Worm (Caenorhabditis elegans) whole organism, mixed stage, embryonic: ENCODE measurements around the gene otpl-8.

ENCODE experiments used
- bed-3 ChIP-seq: fragments of 200-800 bp; sonication (Bioruptor generic); optimal IDR thresholded peaks from 3 replicates; lab custom pipeline; 2018; ENCODE audit warnings: mild to moderate bottlenecking, missing genetic modification characterization, moderate library complexity, missing compliant biosample characterization
- blmp-1 ChIP-seq: fragments of 150-350 bp; optimal IDR thresholded peaks from 2 replicates; lab custom pipeline; 2014; ENCODE audit warnings: missing biosample characterization, missing genetic modification characterization
- ceh-39 ChIP-seq: fragments of 150-350 bp; optimal IDR thresholded peaks from 2 replicates; lab custom pipeline; 2014; ENCODE audit warnings: missing biosample characterization, missing genetic modification characterization
- ces-1 ChIP-seq: fragments of 150-350 bp; optimal IDR thresholded peaks from 2 replicates; lab custom pipeline; 2014; ENCODE audit warnings: missing biosample characterization, missing genetic modification reagents, missing genetic modification characterization
- cnd-1 ChIP-seq: fragments of 200-800 bp; sonication (Bioruptor generic); optimal IDR thresholded peaks from 2 replicates; lab custom pipeline; 2018; ENCODE audit warnings: mild to moderate bottlenecking, missing genetic modification characterization, missing compliant biosample characterization
- drap-1 ChIP-seq: fragments of 200-800 bp; sonication (Bioruptor generic); optimal IDR thresholded peaks from 3 replicates; lab custom pipeline; 2018; ENCODE audit warnings: mild to moderate bottlenecking, missing genetic modification characterization, missing compliant biosample characterization
- elt-3 ChIP-seq: fragments of 150-350 bp; optimal IDR thresholded peaks from 2 replicates; lab custom pipeline; 2014; ENCODE audit warnings: missing biosample characterization, missing genetic modification characterization
- lin-32 ChIP-seq: fragments of 200-800 bp; sonication (Bioruptor generic); optimal IDR thresholded peaks from 2 replicates; lab custom pipeline; 2018; ENCODE audit warnings: mild to moderate bottlenecking, missing genetic modification characterization, missing compliant biosample characterization
- lsy-2 ChIP-seq: fragments of 150-350 bp; optimal IDR thresholded peaks from 2 replicates; lab custom pipeline; 2014; ENCODE audit warnings: missing biosample characterization, missing genetic modification characterization
- mab-5 ChIP-seq: fragments of 150-350 bp; optimal IDR thresholded peaks from 2 replicates; lab custom pipeline; 2014; ENCODE audit warnings: missing biosample characterization, missing genetic modification characterization
- mep-1 ChIP-seq: fragments of 150-350 bp; optimal IDR thresholded peaks from 2 replicates; lab custom pipeline; 2017; ENCODE audit warnings: missing biosample characterization, missing genetic modification reagents, missing genetic modification characterization, inconsistent platforms
- nhr-2 ChIP-seq: fragments of 150-350 bp; optimal IDR thresholded peaks from 2 replicates; lab custom pipeline; 2014; ENCODE audit warnings: missing biosample characterization, missing genetic modification characterization
- snpc-4 ChIP-seq: fragments of 150-350 bp; optimal IDR thresholded peaks from 2 replicates; lab custom pipeline; 2014; ENCODE audit warnings: missing biosample characterization, missing genetic modification characterization
- sptf-1 ChIP-seq: sonication (generic microtip); optimal IDR thresholded peaks from 2 replicates; lab custom pipeline; 2017; ENCODE audit warnings: mild to moderate bottlenecking, missing genetic modification characterization, moderate library complexity, missing compliant biosample characterization
- unc-120 ChIP-seq: sonication (generic microtip); optimal IDR thresholded peaks from 2 replicates; lab custom pipeline; 2017; ENCODE audit warnings: missing genetic modification characterization, missing compliant biosample characterization; ENCODE audit not compliant: poor library complexity, severe bottlenecking
- unc-39 ChIP-seq: fragments of 150-350 bp; optimal IDR thresholded peaks from 2 replicates; lab custom pipeline; 2014; ENCODE audit warnings: missing biosample characterization, missing genetic modification characterization
- unc-62 ChIP-seq: fragments of 150-350 bp; optimal IDR thresholded peaks from 2 replicates; lab custom pipeline; 2014; ENCODE audit warnings: missing biosample characterization, missing genetic modification reagents, missing genetic modification characterization
- zip-8 ChIP-seq: fragments of 150-350 bp; optimal IDR thresholded peaks from 2 replicates; lab custom pipeline; 2014; ENCODE audit warnings: missing biosample characterization, missing genetic modification characterization

otpl-8 gene

ce11 chrX:12219477-12219876 is 51.3 kb downstream of the otpl-8 start, which contains the start of gene cest-8:
TSS of gene cest-8 (plus strand) at chrX:12219660.
- TF ChIP-seq unc-62 (GFP tag; lab: Kevin White, UChicago) (no peak), zip-8 (tag; lab: Kevin White, UChicago) (no peak), mep-1 (tag; lab: Kevin White, UChicago) (no peak), snpc-4 (no peak), ces-1 (no peak), bed-3 (GFP tag; lab: Kevin White, UChicago) (no peak), cnd-1 (tag; lab: Kevin White, UChicago) (no peak), lsy-2 (tag; lab: Kevin White, UChicago) (no peak), blmp-1 (no peak), unc-39 (no peak), lin-32 (GFP tag; lab: Kevin White, UChicago) (no peak), mab-5 (tag; lab: Kevin White, UChicago) (no peak), elt-3 (no peak), sptf-1 (no peak), drap-1 (GFP tag; lab: Kevin White, UChicago) (no peak), ceh-39 (tag; lab: Kevin White, UChicago) (no peak), nhr-2 (tag; lab: Kevin White, UChicago) (no peak), unc-120 (no peak)
